Fruit fly (Drosophila melanogaster) whole organism, prepupa: ENCODE data around the gene Jon25Bi.

Experiments
- CG10669 ChIP-seq: fragments of 200-800 bp; sonication (Bioruptor generic); optimal IDR thresholded peaks from 3 replicates; lab custom pipeline; 2018; ENCODE audit warnings: missing biosample characterization, mild to moderate bottlenecking, missing genetic modification characterization, moderate library complexity
- CG11762 ChIP-seq: fragments of 200-800 bp; sonication (Bioruptor generic); optimal IDR thresholded peaks from 3 replicates; lab custom pipeline; 2016; ENCODE audit warnings: missing biosample characterization, missing genetic modification characterization; ENCODE audit not compliant: insufficient read depth
- pdm3 ChIP-seq: fragments of 200-800 bp; sonication (Bioruptor generic); optimal IDR thresholded peaks from 3 replicates; lab custom pipeline; 2016; ENCODE audit warnings: missing biosample characterization, missing genetic modification characterization

DNA sequence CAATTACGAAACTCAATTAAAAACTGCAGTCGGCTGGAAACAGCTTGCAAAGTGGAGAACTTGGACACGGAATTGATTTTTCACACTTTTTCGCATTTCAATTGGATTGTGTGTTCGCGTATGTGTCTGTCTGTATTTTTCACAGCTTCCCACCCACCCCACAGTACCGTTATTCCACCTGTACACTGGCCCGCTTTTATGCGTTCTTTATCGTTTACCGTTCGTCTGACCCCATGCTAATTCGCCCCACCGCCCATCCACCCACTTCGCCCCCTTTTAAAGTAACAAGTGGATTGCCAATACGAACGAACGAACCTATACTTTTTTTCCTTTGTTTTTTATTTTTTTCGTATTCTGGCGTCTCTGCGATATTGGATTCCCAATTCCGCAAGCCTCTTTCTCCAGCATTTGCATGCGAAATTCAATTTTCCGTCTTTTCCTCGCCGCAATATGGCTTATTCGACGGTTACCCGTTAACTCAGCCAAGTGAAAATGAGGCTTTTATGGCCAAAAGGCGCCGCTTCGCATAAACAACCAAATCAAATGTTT is 27.2 kb upstream of the Jon25Bi start:
- no peak for TF ChIP-seq CG11762
- TF ChIP-seq CG10669 (GFP tag; lab: Kevin White, UChicago): no peak
- TF ChIP-seq pdm3: no peak
